Worm (Caenorhabditis elegans): ENCODE data around the gene pdfr-1.

DNA sequence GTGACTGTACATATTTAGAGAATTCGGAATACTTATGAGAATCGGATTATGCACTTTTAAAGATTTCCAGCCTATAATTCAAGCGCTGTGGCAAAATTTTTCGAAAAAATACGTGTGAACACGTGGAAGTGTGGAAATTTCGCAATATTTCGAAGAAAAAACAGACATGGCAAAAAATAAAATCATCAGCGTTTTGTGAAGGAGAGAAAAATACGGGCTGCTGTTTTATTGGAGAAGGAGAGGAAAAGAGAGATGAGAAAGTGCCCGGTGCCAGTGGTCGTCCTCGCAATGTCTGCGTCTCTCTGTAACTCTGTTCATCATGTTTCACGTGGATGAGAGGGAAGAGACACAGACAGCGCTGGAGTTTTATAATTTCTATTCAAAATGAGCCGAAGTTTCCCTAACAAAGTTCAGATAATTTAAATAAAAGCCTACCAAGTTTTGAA is 45.8 kb downstream of the pdfr-1 start:
- TF ChIP-seq pes-1 (GFP tag; IDR thresholded peaks at IDR 0.05) = no peak
- TF ChIP-seq sea-1 (GFP tag; conservative IDR thresholded peaks at IDR 0.05) = no peak
- TF ChIP-seq B0310.2 (tag; optimal IDR thresholded peaks at IDR 0.05) = no peak
- TF ChIP-seq hmg-4 (GFP tag; optimal IDR thresholded peaks at IDR 0.05) = no peak
- no peak for TF ChIP-seq aly-1 (tag; optimal IDR thresholded peaks at IDR 0.05)
- TF ChIP-seq ama-1 (optimal IDR thresholded peaks at IDR 0.05) = no peak
- TF ChIP-seq scrt-1 (GFP tag; IDR thresholded peaks at IDR 0.05) = no peak
- peak; percentile 34 for TF ChIP-seq F13C5.2 (tag; optimal IDR thresholded peaks at IDR 0.05)
- no peak for TF ChIP-seq tbx-37 (GFP tag; conservative IDR thresholded peaks at IDR 0.05)
- TF ChIP-seq flt-1 (GFP tag; IDR thresholded peaks at IDR 0.05) = no peak
- no peak for TF ChIP-seq ceh-13 (GFP tag; optimal IDR thresholded peaks at IDR 0.05)
- TF ChIP-seq tbx-11 (GFP tag; IDR thresholded peaks at IDR 0.05) = no peak
